Fruit fly (Drosophila melanogaster): ENCODE measurements around the gene Esyt2.

DNA sequence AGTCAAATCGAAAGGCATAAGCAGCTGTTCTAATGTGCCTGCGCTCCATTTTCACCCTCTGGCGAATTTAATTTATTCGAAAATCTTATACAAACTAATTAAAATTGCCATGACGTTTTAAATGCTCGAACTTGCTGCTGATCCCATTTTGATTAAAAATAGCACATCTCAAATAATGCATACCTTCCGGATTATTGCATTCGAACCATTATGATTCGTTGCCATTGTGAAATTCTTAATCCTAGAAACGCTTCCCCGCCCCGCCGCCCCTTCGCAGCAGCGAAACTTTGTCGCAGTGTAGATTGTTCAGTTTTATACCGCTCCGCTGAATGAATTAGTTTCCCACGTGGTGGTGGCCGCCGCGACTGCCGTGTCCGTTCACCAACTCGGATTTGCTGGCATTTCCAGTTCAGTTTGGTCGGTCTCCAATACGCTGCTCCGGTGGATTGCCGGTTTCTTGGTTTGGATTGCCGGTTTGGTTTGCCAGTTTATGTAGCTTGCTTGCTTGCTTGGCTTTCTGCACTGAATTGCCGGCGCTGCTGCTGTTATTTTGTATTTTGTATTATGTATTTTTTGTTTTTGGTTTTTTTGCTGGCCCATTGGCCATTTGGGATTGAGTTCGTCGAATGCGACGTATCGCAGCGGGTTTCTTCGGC lies 54.2 kb downstream of the Esyt2 start:
- no peak for TF ChIP-seq CG7045 (GFP tag; optimal IDR thresholded peaks at IDR 0.05)
- TF ChIP-seq ovo (GFP tag; optimal IDR thresholded peaks at IDR 0.05), result no peak
- no peak for TF ChIP-seq kay (GFP tag; ENCODE audit: borderline replicate concordance)
